Worm (Caenorhabditis elegans) whole organism, young adult: ENCODE results near the gene K05F6.10.

Experiments
- Y56A3A.18 ChIP-seq: fragments of 200-800 bp; sonication (Bioruptor generic); IDR thresholded peaks from 2 replicates; pipeline ENCODE4 v1.3.6; 2022; ENCODE audit warnings: missing genetic modification reagents, missing genetic modification characterization, missing compliant biosample characterization
- ama-1 ChIP-seq, 3 experiments: fragments of 150-350 bp in 1 of 3; sonication (generic microtip) in 2 of 3; optimal IDR thresholded peaks; 2 replicates each; lab custom pipeline; 2014 to 2018; ENCODE audit warnings: missing biosample characterization in 2 of 3, missing genetic modification characterization in 2 of 3, missing genetic modification reagents in 2 of 3
- bed-1 ChIP-seq: fragments of 200-800 bp; sonication (Bioruptor generic); IDR thresholded peaks from 2 replicates; pipeline ENCODE4 v1.3.6; 2022; ENCODE audit warnings: missing genetic modification reagents, missing genetic modification characterization, missing compliant biosample characterization
- bed-2 ChIP-seq: fragments of 200-800 bp; sonication (Bioruptor generic); IDR thresholded peaks from 2 replicates; pipeline ENCODE4 v1.3.6; 2022; ENCODE audit warnings: missing genetic modification reagents, missing genetic modification characterization, missing compliant biosample characterization
- ceh-79 ChIP-seq: sonication (generic microtip); optimal IDR thresholded peaks from 2 replicates; lab custom pipeline; 2017; ENCODE audit warnings: mild to moderate bottlenecking, missing genetic modification characterization, missing compliant biosample characterization
- dpl-1 ChIP-seq: fragments of 150-350 bp; optimal IDR thresholded peaks from 2 replicates; lab custom pipeline; 2014; ENCODE audit warnings: missing biosample characterization, missing genetic modification reagents, missing genetic modification characterization
- hlh-26 ChIP-seq: fragments of 200-800 bp; sonication (Bioruptor generic); conservative IDR thresholded peaks from 2 replicates; pipeline ENCODE4 v1.3.6; 2022; ENCODE audit warnings: missing genetic modification reagents, missing genetic modification characterization, missing compliant biosample characterization
- lin-35 ChIP-seq, 3 experiments: fragments of 150-350 bp in 2 of 3; sonication (generic microtip) in 1 of 3; optimal IDR thresholded peaks; 2 replicates each; lab custom pipeline; 2014 to 2018; ENCODE audit warnings: missing biosample characterization in 3 of 3, missing genetic modification characterization in 3 of 3, missing genetic modification reagents in 3 of 3
- nfya-1 ChIP-seq: sonication (generic microtip); optimal IDR thresholded peaks from 2 replicates; lab custom pipeline; 2017; ENCODE audit warnings: antibody characterized with exemption, missing compliant biosample characterization, missing genetic modification characterization, borderline replicate concordance; ENCODE audit not compliant: insufficient read depth
- zim-3 ChIP-seq: sonication (generic microtip); optimal IDR thresholded peaks from 2 replicates; lab custom pipeline; 2017; ENCODE audit warnings: mild to moderate bottlenecking, missing genetic modification characterization, moderate library complexity, missing compliant biosample characterization
- ztf-25 ChIP-seq: fragments of 200-800 bp; sonication (Bioruptor generic); IDR thresholded peaks from 2 replicates; pipeline ENCODE4 v1.3.6; 2022; ENCODE audit warnings: missing genetic modification reagents, missing genetic modification characterization, missing compliant biosample characterization
- ztf-3 ChIP-seq: fragments of 200-800 bp; sonication (Bioruptor generic); optimal IDR thresholded peaks from 2 replicates; lab custom pipeline; 2018; ENCODE audit warnings: mild to moderate bottlenecking, missing genetic modification characterization, missing compliant biosample characterization

DNA sequence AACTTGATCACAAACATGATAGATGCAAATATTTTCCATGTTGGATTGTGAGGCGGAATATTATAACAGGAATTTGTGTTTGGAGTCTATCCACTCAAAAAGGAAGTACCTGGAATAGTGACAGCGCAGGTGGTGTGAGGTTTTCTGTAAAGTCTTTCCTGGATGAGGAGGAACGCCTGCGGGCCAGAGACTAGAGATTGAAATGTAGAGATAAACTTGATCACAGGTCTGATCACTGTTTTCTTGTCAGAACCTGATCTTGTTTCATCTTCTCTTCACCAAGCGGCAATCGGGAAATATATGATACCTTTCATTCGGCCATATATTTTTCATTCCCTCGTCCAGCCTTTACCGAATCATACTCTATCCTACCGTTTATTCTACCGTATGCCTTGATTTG is 10.4 kb upstream of the K05F6.10 start, which contains the start of gene T07H3.8:
- TF ChIP-seq ztf-3 (GFP tag; lab: Kevin White, UChicago) (no peak), hlh-26 (GFP tag; lab: Robert Waterston, UW) (no peak), dpl-1 (GFP tag; lab: Kevin White, UChicago) (no peak), Y56A3A.18 (no peak), bed-1 (no peak), ama-1 (optimal IDR thresholded peaks at IDR 0.05; lab: Kevin White, UChicago) (no peak), ama-1 (GFP tag; optimal IDR thresholded peaks at IDR 0.05; lab: Kevin White, UChicago) (no peak), ceh-79 (no peak), ztf-25 (GFP tag; lab: Robert Waterston, UW) (no peak), zim-3 (no peak), bed-2 (GFP tag; lab: Robert Waterston, UW) (no peak), lin-35 (GFP tag; optimal IDR thresholded peaks at IDR 0.05; lab: Kevin White, UChicago) (no peak), nfya-1 (no peak)
